Fruit fly (Drosophila melanogaster) whole organism, prepupa: Measurements from ENCODE around the gene Act88F.

Source experiments
- Blimp-1 ChIP-seq: fragments of 200-800 bp; sonication (Bioruptor generic); optimal IDR thresholded peaks from 3 replicates; lab custom pipeline; 2017; ENCODE audit warnings: missing biosample characterization, missing genetic modification characterization, mild to moderate bottlenecking, moderate library complexity, missing genetic modification reagents
- CG10631 ChIP-seq: fragments of 200-800 bp; sonication (Bioruptor generic); optimal IDR thresholded peaks from 2 replicates; lab custom pipeline; 2016; ENCODE audit warnings: missing biosample characterization, missing genetic modification characterization
- CG11902 ChIP-seq: fragments of 200-800 bp; sonication (Bioruptor generic); optimal IDR thresholded peaks from 3 replicates; lab custom pipeline; 2016; ENCODE audit warnings: missing biosample characterization, missing genetic modification characterization
- CG1621 ChIP-seq: fragments of 200-800 bp; sonication (Bioruptor generic); optimal IDR thresholded peaks from 3 replicates; lab custom pipeline; 2018; ENCODE audit warnings: missing biosample characterization, mild to moderate bottlenecking, missing genetic modification characterization
- CG3032 ChIP-seq: fragments of 200-800 bp; optimal IDR thresholded peaks from 2 replicates; lab custom pipeline; 2019; ENCODE audit warnings: missing biosample characterization, mild to moderate bottlenecking, missing genetic modification characterization, moderate library complexity
- CG31627 ChIP-seq: fragments of 200-800 bp; sonication (Bioruptor generic); optimal IDR thresholded peaks from 3 replicates; lab custom pipeline; 2016; ENCODE audit warnings: missing biosample characterization, missing genetic modification characterization
- CG32006 ChIP-seq: fragments of 200-800 bp; sonication (Bioruptor generic); optimal IDR thresholded peaks from 3 replicates; lab custom pipeline; 2017; ENCODE audit warnings: missing biosample characterization, mild to moderate bottlenecking, missing genetic modification characterization
- CG34406 ChIP-seq: fragments of 200-800 bp; sonication (Bioruptor generic); optimal IDR thresholded peaks from 3 replicates; lab custom pipeline; 2016; ENCODE audit warnings: missing biosample characterization, missing genetic modification characterization
- CG3919 ChIP-seq: fragments of 200-800 bp; sonication (Bioruptor generic); optimal IDR thresholded peaks from 3 replicates; lab custom pipeline; 2016; ENCODE audit warnings: missing biosample characterization, missing genetic modification characterization
- CG6163 ChIP-seq: fragments of 200-800 bp; sonication (Bioruptor generic); IDR thresholded peaks from 3 replicates; pipeline ENCODE4 v1.3.6; 2022; ENCODE audit warnings: missing biosample characterization, missing genetic modification characterization
- CG6808 ChIP-seq: fragments of 200-800 bp; sonication (Bioruptor generic); optimal IDR thresholded peaks from 3 replicates; lab custom pipeline; 2017; ENCODE audit warnings: missing biosample characterization, missing genetic modification characterization, mild to moderate bottlenecking, moderate library complexity, missing genetic modification reagents
- CG8319 ChIP-seq: fragments of 200-800 bp; sonication (Bioruptor generic); optimal IDR thresholded peaks from 3 replicates; lab custom pipeline; 2016; ENCODE audit warnings: missing biosample characterization, missing genetic modification characterization
- Eip75B ChIP-seq: fragments of 200-800 bp; sonication (Bioruptor generic); optimal IDR thresholded peaks from 3 replicates; lab custom pipeline; 2016; ENCODE audit warnings: missing biosample characterization, missing genetic modification characterization
- Eip78C ChIP-seq: fragments of 200-800 bp; sonication (Bioruptor generic); peaks from one replicate; lab custom pipeline; 2016; ENCODE audit warnings: missing biosample characterization, missing genetic modification characterization
- Ets21C ChIP-seq: fragments of 200-800 bp; sonication (Bioruptor generic); optimal IDR thresholded peaks from 3 replicates; lab custom pipeline; 2016; ENCODE audit warnings: missing biosample characterization, missing genetic modification characterization
- Lpt ChIP-seq: fragments of 200-800 bp; sonication (Bioruptor generic); optimal IDR thresholded peaks from 3 replicates; lab custom pipeline; 2016; ENCODE audit warnings: missing biosample characterization, missing genetic modification characterization
- OdsH ChIP-seq: fragments of 200-800 bp; sonication (Bioruptor generic); optimal IDR thresholded peaks from 3 replicates; lab custom pipeline; 2016; ENCODE audit warnings: missing biosample characterization, missing genetic modification characterization
- acj6 ChIP-seq: fragments of 200-800 bp; sonication (Bioruptor generic); optimal IDR thresholded peaks from 3 replicates; lab custom pipeline; 2016; ENCODE audit warnings: missing biosample characterization, missing genetic modification characterization
- cyc ChIP-seq: fragments of 200-800 bp; sonication (Bioruptor generic); optimal IDR thresholded peaks from 3 replicates; lab custom pipeline; 2016; ENCODE audit warnings: missing biosample characterization, missing genetic modification characterization
- esn ChIP-seq: fragments of 200-800 bp; sonication (Bioruptor generic); optimal IDR thresholded peaks from 2 replicates; lab custom pipeline; 2016; ENCODE audit warnings: missing biosample characterization, mild to moderate bottlenecking, missing genetic modification characterization, moderate library complexity
- fd59A ChIP-seq: fragments of 200-800 bp; sonication (Bioruptor generic); optimal IDR thresholded peaks from 2 replicates; lab custom pipeline; 2017; ENCODE audit warnings: missing biosample characterization, mild to moderate bottlenecking, missing genetic modification characterization, missing genetic modification reagents
- fd85E ChIP-seq: fragments of 200-800 bp; sonication (Bioruptor generic); optimal IDR thresholded peaks from 3 replicates; lab custom pipeline; 2016; ENCODE audit warnings: missing biosample characterization, missing genetic modification characterization
- lz ChIP-seq: fragments of 200-800 bp; sonication (Bioruptor generic); optimal IDR thresholded peaks from 3 replicates; lab custom pipeline; 2016; ENCODE audit warnings: missing biosample characterization, missing genetic modification characterization
- net ChIP-seq: fragments of 200-800 bp; sonication (Bioruptor generic); optimal IDR thresholded peaks from 3 replicates; lab custom pipeline; 2016; ENCODE audit warnings: missing biosample characterization, missing genetic modification characterization
- salr ChIP-seq, 2 experiments: fragments of 200-800 bp; sonication (Bioruptor generic); optimal IDR thresholded peaks; 3 replicates each; lab custom pipeline; 2016 to 2018; ENCODE audit warnings: missing biosample characterization in 2 of 2, missing genetic modification characterization in 2 of 2, mild to moderate bottlenecking in 1 of 2
- spab ChIP-seq: fragments of 200-800 bp; sonication (Bioruptor generic); optimal IDR thresholded peaks from 2 replicates; lab custom pipeline; 2017; ENCODE audit warnings: missing biosample characterization, mild to moderate bottlenecking, missing genetic modification characterization, missing genetic modification reagents
- ss ChIP-seq, 2 experiments: fragments of 200-800 bp; sonication (Bioruptor generic); optimal IDR thresholded peaks; 2 replicates in 1 of 2; 3 replicates in 1 of 2; lab custom pipeline; 2017 to 2018; ENCODE audit warnings: mild to moderate bottlenecking in 2 of 2, missing biosample characterization in 2 of 2, missing genetic modification characterization in 2 of 2, moderate library complexity in 1 of 2
- svp ChIP-seq: fragments of 200-800 bp; sonication (Bioruptor generic); peaks from one replicate; lab custom pipeline; 2016; ENCODE audit warnings: missing biosample characterization, missing genetic modification characterization

Gene Act88F

DNA sequence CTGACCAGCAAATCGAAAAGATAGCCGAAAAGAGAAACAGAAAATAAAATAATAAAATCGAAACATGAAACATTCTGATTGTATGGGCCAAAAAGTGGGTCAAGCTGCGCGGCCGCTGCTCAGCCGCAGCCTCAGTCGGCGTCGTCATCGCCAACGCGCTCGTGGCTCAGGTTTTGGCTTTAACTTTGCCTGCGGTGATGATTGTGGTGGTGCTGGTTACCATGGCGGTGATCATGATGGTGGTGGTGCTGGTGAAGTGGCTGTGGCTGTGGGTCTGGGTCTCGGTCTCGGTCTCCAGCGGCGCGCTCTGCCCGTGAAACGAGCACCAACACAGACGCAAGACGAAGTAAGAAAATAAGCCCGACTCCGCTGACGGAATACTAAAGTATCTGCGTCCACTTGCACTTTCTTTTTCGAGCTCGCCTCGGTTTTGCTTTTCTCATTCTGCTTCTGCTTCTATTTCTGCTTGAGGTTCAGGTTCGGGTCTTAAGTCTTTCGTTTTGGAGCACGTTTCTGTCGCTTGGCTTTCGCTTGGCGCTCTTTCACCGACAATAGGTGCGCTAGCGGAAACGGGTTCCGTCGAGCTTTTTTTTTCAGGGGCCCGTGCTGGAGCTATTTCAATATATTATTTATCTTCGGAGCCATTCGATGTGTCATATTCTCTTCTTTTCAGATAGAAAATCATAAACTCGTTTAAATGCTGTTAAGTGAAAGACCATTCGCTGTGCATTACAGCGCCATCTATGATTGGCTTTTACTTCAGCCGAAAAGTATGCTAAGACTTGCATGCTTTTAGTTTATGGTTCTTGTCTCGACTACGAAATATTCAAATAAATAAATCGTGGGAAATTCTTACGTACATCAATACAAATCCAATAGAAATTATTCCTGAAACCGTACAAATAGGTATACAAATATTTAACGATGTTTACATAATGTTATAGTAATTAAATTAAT is 2.0 kb upstream of the Act88F start (continued):
- TF ChIP-seq net (GFP tag; lab: Kevin White, UChicago) (no peak), CG34406 (GFP tag; lab: Kevin White, UChicago) (no peak), OdsH (GFP tag; lab: Kevin White, UChicago) (no peak), ss (GFP tag; optimal IDR thresholded peaks at IDR 0.05; lab: Kevin White, UChicago) (no peak), CG3919 (GFP tag; lab: Kevin White, UChicago) (peak; percentile 12), CG6808 (no peak), CG31627 (GFP tag; lab: Kevin White, UChicago) (no peak), CG8319 (GFP tag; lab: Kevin White, UChicago) (no peak), fd59A (no peak), acj6 (GFP tag; lab: Kevin White, UChicago) (no peak), CG10631 (GFP tag; lab: Kevin White, UChicago) (no peak), Eip75B (GFP tag; lab: Kevin White, UChicago) (peak; percentile 60), CG3032 (tag; lab: Kevin White, UChicago) (no peak), CG1621 (no peak), CG32006 (GFP tag; lab: Kevin White, UChicago) (no peak), esn (GFP tag; lab: Kevin White, UChicago) (peak; percentile 7), lz (GFP tag; lab: Kevin White, UChicago) (no peak), CG11902 (GFP tag; lab: Kevin White, UChicago) (no peak), cyc (GFP tag; lab: Kevin White, UChicago) (no peak), Ets21C (no peak), CG6163 (GFP tag; lab: Robert Waterston, UW) (0 out of 3 replicates have a peak, but pooled peaks have one; percentile 39), Lpt (no peak), Blimp-1 (GFP tag; lab: Kevin White, UChicago) (peak; percentile 99), salr (GFP tag; optimal IDR thresholded peaks at IDR 0.05; lab: Kevin White, UChicago) (no peak)
- TF ChIP-seq, all 60 proteins: peak for 10

DNA sequence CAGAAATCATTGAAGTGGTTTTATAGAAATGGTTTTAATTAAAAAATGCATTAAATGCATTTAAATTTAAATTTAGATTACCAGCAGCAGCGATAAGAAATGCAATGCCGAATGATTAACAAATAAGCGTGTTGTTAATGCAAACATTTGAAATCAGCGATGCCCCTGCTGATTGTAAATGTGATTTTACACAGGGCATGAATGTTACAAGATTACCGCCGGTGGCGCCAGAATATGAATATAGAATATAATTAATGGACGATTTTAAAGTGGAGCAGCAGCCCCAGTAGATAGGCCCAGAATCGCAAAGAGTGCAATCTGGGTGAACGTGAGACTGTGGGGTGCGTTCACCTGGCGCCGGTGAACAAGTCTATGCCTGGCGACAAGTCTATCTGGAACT is 6.4 kb downstream of the Act88F start:
- TF ChIP-seq svp (GFP tag; lab: Kevin White, UChicago) (peak; percentile 95), CG34406 (GFP tag; lab: Kevin White, UChicago) (no peak)

DNA sequence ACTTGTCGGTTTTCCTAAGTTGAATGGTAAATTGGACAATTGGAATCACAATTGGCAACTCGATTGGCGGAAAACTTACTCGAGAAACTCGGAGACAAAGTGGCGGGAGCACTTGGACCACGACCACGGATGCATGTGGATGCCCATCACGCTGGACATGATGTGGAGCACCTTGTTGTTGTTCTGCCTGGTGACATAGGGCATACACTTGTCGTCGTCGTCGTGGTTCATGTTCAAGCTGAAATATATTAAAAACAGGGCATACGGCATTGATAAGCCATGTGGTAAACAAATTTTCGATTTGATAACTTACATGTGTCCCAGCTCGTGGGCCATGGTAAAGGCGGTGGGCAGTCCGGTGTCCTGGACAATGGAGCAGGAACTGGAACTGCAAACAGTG is 8.0 kb downstream of the Act88F start:
- TF ChIP-seq fd85E (GFP tag; lab: Kevin White, UChicago) (no peak), svp (GFP tag; lab: Kevin White, UChicago) (peak; percentile 93)
- TF ChIP-seq, all 60 proteins: peak for 1

DNA sequence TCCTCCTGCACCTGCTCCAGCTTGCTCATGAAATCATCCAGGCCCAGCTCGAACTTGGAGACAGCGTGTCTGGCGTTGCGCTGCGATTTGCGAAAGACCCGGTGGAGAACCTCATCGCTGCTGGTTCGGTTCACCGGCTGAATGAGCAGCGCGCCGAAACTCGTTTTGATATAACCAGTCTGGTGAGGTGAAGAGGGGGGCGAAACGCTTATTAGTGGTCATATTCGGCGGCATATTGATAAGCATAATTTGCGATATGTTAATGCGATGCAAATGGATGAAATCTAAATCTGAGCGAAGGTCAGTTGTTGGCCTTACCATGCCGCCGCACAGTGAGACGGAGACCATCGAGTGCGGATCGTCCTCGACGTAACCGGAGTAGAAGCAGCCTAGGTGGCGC is 8.9 kb downstream of the Act88F start:
- peak; percentile 31 for TF ChIP-seq svp (GFP tag; lab: Kevin White, UChicago)
- TF ChIP-seq Ets21C, result no peak
- TF ChIP-seq CG1621, result no peak
- TF ChIP-seq Eip75B (GFP tag; lab: Kevin White, UChicago), result no peak
- TF ChIP-seq, all 60 proteins: peak for 1

DNA sequence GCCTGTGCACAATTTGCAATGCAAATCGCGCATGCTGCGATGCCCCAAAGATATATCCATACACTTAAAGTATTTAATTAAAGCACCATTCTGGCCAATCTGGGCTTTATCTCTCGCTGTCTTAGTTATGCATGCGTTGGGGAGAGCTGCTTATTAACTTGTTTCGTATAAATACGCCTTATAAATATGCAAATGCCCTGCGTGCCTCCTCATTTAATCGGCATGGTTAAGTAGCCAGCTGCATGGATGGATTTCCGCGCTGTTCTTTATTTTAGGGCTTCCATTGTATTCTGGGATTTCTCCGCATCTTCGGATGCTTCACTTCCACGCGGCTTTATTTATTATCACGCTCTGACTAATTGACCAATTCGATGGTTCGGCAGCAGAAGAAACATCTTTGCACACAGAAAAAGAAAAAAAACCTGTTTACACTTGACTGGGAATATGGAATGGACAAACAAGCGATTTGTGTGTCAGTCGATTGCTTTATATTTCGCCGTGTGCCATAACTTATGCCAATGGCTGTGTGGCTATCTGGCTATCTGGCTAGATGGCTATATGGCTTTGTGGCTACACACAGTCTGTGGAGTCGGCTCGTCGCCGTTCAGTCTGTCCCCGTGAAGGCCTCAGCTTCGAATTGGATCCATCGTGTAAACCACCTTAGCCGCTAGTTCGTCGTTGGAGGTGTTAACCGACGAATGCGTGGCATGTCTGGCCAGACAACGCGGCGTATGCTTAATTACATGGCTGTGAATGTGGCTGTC is 11.8 kb downstream of the Act88F start:
- TF ChIP-seq Eip78C (peak; percentile 46), spab (GFP tag; lab: Kevin White, UChicago) (no peak), ss (GFP tag; optimal IDR thresholded peaks at IDR 0.05; lab: Kevin White, UChicago) (peak in 1 of 2 experiments; percentile 23)
- TF ChIP-seq, all 60 proteins: peak for 2
